Fruit fly (Drosophila melanogaster) whole organism, embryonic: ENCODE results near the gene mRpL13.

Source experiments
- Abd-B ChIP-seq: fragments of 200-800 bp; sonication (Bioruptor generic); optimal IDR thresholded peaks from 2 replicates; lab custom pipeline; 2018; ENCODE audit warnings: missing biosample characterization, mild to moderate bottlenecking, missing genetic modification characterization, moderate library complexity
- Antp ChIP-seq: fragments of 200-800 bp; sonication (Bioruptor generic); optimal IDR thresholded peaks from 3 replicates; lab custom pipeline; 2016; ENCODE audit warnings: missing biosample characterization, missing genetic modification characterization
- Atf6 ChIP-seq: fragments of 200-800 bp; sonication (Bioruptor generic); IDR thresholded peaks from 2 replicates; pipeline ENCODE4 v1.3.6; 2022; ENCODE audit warnings: missing biosample characterization, missing genetic modification characterization
- BtbVII ChIP-seq: fragments of 200-800 bp; sonication (Bioruptor generic); optimal IDR thresholded peaks from 3 replicates; lab custom pipeline; 2017; ENCODE audit warnings: missing biosample characterization, mild to moderate bottlenecking, missing genetic modification characterization
- CG10565 ChIP-seq: fragments of 200-800 bp; sonication (Bioruptor generic); optimal IDR thresholded peaks from 3 replicates; lab custom pipeline; 2016; ENCODE audit warnings: missing biosample characterization, mild to moderate bottlenecking, missing genetic modification characterization
- CG11560 ChIP-seq: fragments of 200-800 bp; sonication (Bioruptor generic); IDR thresholded peaks from 3 replicates; pipeline ENCODE4 v1.3.6; 2022; ENCODE audit warnings: missing biosample characterization, missing genetic modification characterization
- CG11696 ChIP-seq: fragments of 200-800 bp; sonication (Bioruptor generic); IDR thresholded peaks from 2 replicates; pipeline ENCODE4 v1.3.6; 2022; ENCODE audit warnings: missing biosample characterization, missing genetic modification characterization
- CG12744 ChIP-seq: fragments of 200-800 bp; sonication (Bioruptor generic); optimal IDR thresholded peaks from 2 replicates; lab custom pipeline; 2016; ENCODE audit warnings: missing biosample characterization, missing genetic modification characterization
- CG13287 ChIP-seq: fragments of 200-800 bp; sonication (Bioruptor generic); IDR thresholded peaks from 2 replicates; pipeline ENCODE4 v1.3.6; 2022; ENCODE audit warnings: missing biosample characterization, missing genetic modification characterization; ENCODE audit not compliant: partially characterized antibody
- CG13424 ChIP-seq: fragments of 200-800 bp; sonication (Bioruptor generic); optimal IDR thresholded peaks from 2 replicates; lab custom pipeline; 2019; ENCODE audit warnings: missing biosample characterization, mild to moderate bottlenecking, missing genetic modification characterization, moderate library complexity
- CG1602 ChIP-seq: fragments of 200-800 bp; sonication (Bioruptor generic); optimal IDR thresholded peaks from 3 replicates; lab custom pipeline; 2016; ENCODE audit warnings: missing biosample characterization, missing genetic modification characterization
- CG1647 ChIP-seq: fragments of 200-800 bp; sonication (Bioruptor generic); optimal IDR thresholded peaks from 3 replicates; lab custom pipeline; 2016; ENCODE audit warnings: missing biosample characterization, missing genetic modification characterization
- CG16779 ChIP-seq: fragments of 200-800 bp; sonication (Bioruptor generic); IDR thresholded peaks from 2 replicates; pipeline ENCODE4 v1.3.6; 2022; ENCODE audit warnings: missing biosample characterization, missing genetic modification characterization
- CG16815 ChIP-seq: fragments of 200-800 bp; sonication (Bioruptor generic); optimal IDR thresholded peaks from 3 replicates; lab custom pipeline; 2017; ENCODE audit warnings: missing biosample characterization, mild to moderate bottlenecking, missing genetic modification characterization
- CG17829 ChIP-seq: fragments of 200-800 bp; optimal IDR thresholded peaks from 2 replicates; lab custom pipeline; 2019; ENCODE audit warnings: missing biosample characterization, mild to moderate bottlenecking, missing genetic modification characterization, moderate library complexity
- CG1832 ChIP-seq: fragments of 200-800 bp; sonication (Bioruptor generic); optimal IDR thresholded peaks from 2 replicates; lab custom pipeline; 2017; ENCODE audit warnings: missing biosample characterization, mild to moderate bottlenecking, missing genetic modification characterization, inconsistent platforms
- CG3163 ChIP-seq: fragments of 200-800 bp; sonication (Bioruptor generic); optimal IDR thresholded peaks from 3 replicates; lab custom pipeline; 2016; ENCODE audit warnings: missing biosample characterization, missing genetic modification characterization
- CG33557 ChIP-seq: fragments of 200-800 bp; sonication (Bioruptor generic); optimal IDR thresholded peaks from 2 replicates; lab custom pipeline; 2019; ENCODE audit warnings: missing biosample characterization, mild to moderate bottlenecking, missing genetic modification characterization, moderate library complexity
- CG4820 ChIP-seq: fragments of 200-800 bp; sonication (Bioruptor generic); optimal IDR thresholded peaks from 3 replicates; lab custom pipeline; 2016; ENCODE audit warnings: missing biosample characterization, missing genetic modification characterization
- CG5953 ChIP-seq: fragments of 200-800 bp; sonication (Bioruptor generic); IDR thresholded peaks from 2 replicates; pipeline ENCODE4 v1.3.6; 2022; ENCODE audit warnings: missing biosample characterization, missing genetic modification characterization
- CG6175 ChIP-seq: fragments of 200-800 bp; sonication (Bioruptor generic); IDR thresholded peaks from 3 replicates; pipeline ENCODE4 v1.3.6; 2022; ENCODE audit warnings: missing biosample characterization, missing genetic modification characterization
- CG6683 ChIP-seq: fragments of 200-800 bp; sonication (Bioruptor generic); optimal IDR thresholded peaks from 2 replicates; lab custom pipeline; 2017; ENCODE audit warnings: missing biosample characterization, mild to moderate bottlenecking, missing genetic modification characterization, missing genetic modification reagents
- CG9437 ChIP-seq: fragments of 200-800 bp; sonication (Bioruptor generic); optimal IDR thresholded peaks from 2 replicates; lab custom pipeline; 2018; ENCODE audit warnings: missing biosample characterization, mild to moderate bottlenecking, missing genetic modification characterization
- CTCF ChIP-seq: fragments of 200-800 bp; sonication (Bioruptor generic); optimal IDR thresholded peaks from 2 replicates; lab custom pipeline; 2017; ENCODE audit warnings: missing biosample characterization, mild to moderate bottlenecking, missing genetic modification characterization, moderate library complexity
- Fer1 ChIP-seq: fragments of 200-800 bp; sonication (Bioruptor generic); optimal IDR thresholded peaks from 2 replicates; lab custom pipeline; 2017; ENCODE audit warnings: missing biosample characterization, mild to moderate bottlenecking, missing genetic modification characterization
- Gsc ChIP-seq: fragments of 200-800 bp; sonication (Bioruptor generic); IDR thresholded peaks from 2 replicates; pipeline ENCODE4 v1.3.6; 2022; ENCODE audit warnings: missing biosample characterization, missing genetic modification characterization
- Gug ChIP-seq: fragments of 200-800 bp; sonication (Bioruptor generic); IDR thresholded peaks from 4 replicates; pipeline ENCODE4 v1.3.6; 2022; ENCODE audit warnings: missing biosample characterization, missing genetic modification characterization
- Nf-YC ChIP-seq: fragments of 200-800 bp; optimal IDR thresholded peaks from 3 replicates; lab custom pipeline; 2019; ENCODE audit warnings: missing biosample characterization, mild to moderate bottlenecking, missing genetic modification characterization, moderate library complexity
- Ptx1 ChIP-seq: fragments of 200-800 bp; sonication (Bioruptor generic); IDR thresholded peaks from 2 replicates; pipeline ENCODE4 v1.3.6; 2022; ENCODE audit warnings: missing biosample characterization, missing genetic modification characterization
- Rx ChIP-seq: fragments of 200-800 bp; sonication (Bioruptor generic); IDR thresholded peaks from 2 replicates; pipeline ENCODE4 v1.3.6; 2022; ENCODE audit warnings: missing biosample characterization, missing genetic modification characterization
- Six4 ChIP-seq: fragments of 200-800 bp; sonication (Bioruptor generic); optimal IDR thresholded peaks from 2 replicates; lab custom pipeline; 2016; ENCODE audit warnings: missing biosample characterization, missing genetic modification characterization
- danr ChIP-seq: fragments of 200-800 bp; sonication (Bioruptor generic); IDR thresholded peaks from 2 replicates; pipeline ENCODE4 v1.3.6; 2022; ENCODE audit warnings: missing biosample characterization, missing genetic modification characterization
- fd3F ChIP-seq: fragments of 200-800 bp; sonication (Bioruptor generic); optimal IDR thresholded peaks from 2 replicates; lab custom pipeline; 2018; ENCODE audit warnings: missing biosample characterization, mild to moderate bottlenecking, missing genetic modification characterization, moderate library complexity
- fu2 ChIP-seq: fragments of 200-800 bp; sonication (Bioruptor generic); optimal IDR thresholded peaks from 2 replicates; lab custom pipeline; 2016; ENCODE audit warnings: missing biosample characterization, missing genetic modification characterization
- gcm2 ChIP-seq: fragments of 200-800 bp; sonication (Bioruptor generic); optimal IDR thresholded peaks from 2 replicates; lab custom pipeline; 2016; ENCODE audit warnings: missing biosample characterization, missing genetic modification characterization
- gsb-n ChIP-seq: fragments of 200-800 bp; sonication (Bioruptor generic); optimal IDR thresholded peaks from 3 replicates; lab custom pipeline; 2018; ENCODE audit warnings: missing biosample characterization, mild to moderate bottlenecking, missing genetic modification characterization
- ind ChIP-seq: fragments of 200-800 bp; sonication (Bioruptor generic); optimal IDR thresholded peaks from 3 replicates; lab custom pipeline; 2016; ENCODE audit warnings: missing biosample characterization, missing genetic modification characterization
- ken ChIP-seq: fragments of 200-800 bp; sonication (Bioruptor generic); IDR thresholded peaks from 3 replicates; pipeline ENCODE4 v1.3.6; 2022; ENCODE audit warnings: missing biosample characterization, missing genetic modification characterization
- kni ChIP-seq: fragments of 200-800 bp; sonication (Bioruptor generic); optimal IDR thresholded peaks from 3 replicates; lab custom pipeline; 2017; ENCODE audit warnings: mild to moderate bottlenecking, missing biosample characterization, missing genetic modification reagents, missing genetic modification characterization
- mam ChIP-seq: fragments of 200-800 bp; sonication (Bioruptor generic); optimal IDR thresholded peaks from 3 replicates; lab custom pipeline; 2016; ENCODE audit warnings: missing biosample characterization, missing genetic modification characterization
- org-1 ChIP-seq: fragments of 200-800 bp; sonication (Bioruptor generic); optimal IDR thresholded peaks from 2 replicates; lab custom pipeline; 2017; ENCODE audit warnings: missing biosample characterization, missing genetic modification characterization
- pros ChIP-seq: fragments of 200-800 bp; sonication (Bioruptor generic); optimal IDR thresholded peaks from 3 replicates; lab custom pipeline; 2019; ENCODE audit warnings: missing biosample characterization, mild to moderate bottlenecking, missing genetic modification characterization, moderate library complexity
- pzg ChIP-seq: fragments of 200-800 bp; sonication (Bioruptor generic); optimal IDR thresholded peaks from 3 replicates; lab custom pipeline; 2018; ENCODE audit warnings: missing biosample characterization, mild to moderate bottlenecking, missing genetic modification characterization, moderate library complexity
- tgo ChIP-seq: fragments of 200-800 bp; sonication (Bioruptor generic); IDR thresholded peaks from 3 replicates; pipeline ENCODE4 v1.3.6; 2022; ENCODE audit warnings: missing biosample characterization, missing genetic modification characterization
- tll ChIP-seq, 2 experiments: fragments of 200-800 bp in 1 of 2; fragments of >200 bp in 1 of 2; sonication (Bioruptor generic) in 1 of 2; optimal IDR thresholded peaks; 2 replicates each; lab custom pipeline; 2017 to 2019; ENCODE audit warnings: missing biosample characterization in 2 of 2, missing genetic modification characterization in 2 of 2, mild to moderate bottlenecking in 1 of 2, moderate library complexity in 1 of 2
- tna ChIP-seq: fragments of 200-800 bp; sonication (Bioruptor generic); IDR thresholded peaks from 2 replicates; pipeline ENCODE4 v1.3.6; 2022; ENCODE audit warnings: missing biosample characterization, missing genetic modification characterization; ENCODE audit not compliant: partially characterized antibody
- tup ChIP-seq: fragments of 200-800 bp; sonication (Bioruptor generic); optimal IDR thresholded peaks from 2 replicates; lab custom pipeline; 2016; ENCODE audit warnings: missing biosample characterization, mild to moderate bottlenecking, missing genetic modification characterization, moderate library complexity
- twi ChIP-seq: fragments of 200-800 bp; optimal IDR thresholded peaks from 2 replicates; lab custom pipeline; 2019; ENCODE audit warnings: missing biosample characterization, mild to moderate bottlenecking, missing genetic modification characterization, moderate library complexity
- tx ChIP-seq: fragments of 200-800 bp; sonication (Bioruptor generic); optimal IDR thresholded peaks from 2 replicates; lab custom pipeline; 2016; ENCODE audit warnings: missing biosample characterization, missing genetic modification characterization
- vnd ChIP-seq: fragments of 200-800 bp; sonication (Bioruptor generic); IDR thresholded peaks from 3 replicates; pipeline ENCODE4 v1.3.6; 2022; ENCODE audit warnings: missing biosample characterization, missing genetic modification characterization; ENCODE audit not compliant: partially characterized antibody
- wor ChIP-seq: fragments of 200-800 bp; sonication (Bioruptor generic); IDR thresholded peaks from 2 replicates; pipeline ENCODE4 v1.3.6; 2022; ENCODE audit warnings: missing biosample characterization, missing genetic modification characterization
- zfh1 ChIP-seq: fragments of 200-800 bp; sonication (Bioruptor generic); IDR thresholded peaks from 3 replicates; pipeline ENCODE4 v1.3.6; 2022; ENCODE audit warnings: missing biosample characterization, missing genetic modification characterization

Gene mRpL13

DNA sequence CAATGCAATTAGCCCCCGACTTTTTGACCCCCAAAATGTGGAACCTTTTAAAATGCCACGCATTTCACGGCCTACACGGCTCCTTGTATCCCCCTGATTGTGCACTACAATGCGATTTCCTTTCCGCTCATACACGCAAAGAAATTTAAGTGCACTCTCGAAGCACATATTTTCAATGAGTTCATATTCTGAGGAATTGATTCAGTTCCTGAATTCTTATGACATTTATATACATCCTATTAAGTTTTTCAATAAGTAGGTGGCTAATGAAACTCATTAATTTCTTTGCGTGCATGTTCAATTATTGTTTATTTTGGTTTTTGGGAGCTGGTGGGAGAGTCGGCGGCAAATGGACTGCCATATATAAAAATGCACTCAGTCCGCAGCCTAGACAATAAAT lies 40.2 kb upstream of the mRpL13 start (continued):
- peak; percentile 49; the same call in 1 of the 2 replicates for TF ChIP-seq Rx (GFP tag; lab: Robert Waterston, UW)
- TF ChIP-seq CG3163 (GFP tag; lab: Kevin White, UChicago), result no peak
- peak; percentile 85 for TF ChIP-seq gsb-n
- peak; percentile 37; the same call in 1 of the 3 replicates for TF ChIP-seq tgo
- TF ChIP-seq CG13287 (GFP tag; lab: Robert Waterston, UW), result no peak
- 0 out of 2 replicates have a peak, but pooled peaks have one; percentile 29 for TF ChIP-seq CG5953 (GFP tag; lab: Robert Waterston, UW)
- no peak for TF ChIP-seq CG1832
- TF ChIP-seq Ptx1, result peak; percentile 52; the same call in 1 of the 2 replicates
- TF ChIP-seq fd3F (GFP tag; lab: Kevin White, UChicago), result no peak
- TF ChIP-seq CG6175 (GFP tag; lab: Robert Waterston, UW), result no peak
- no peak for TF ChIP-seq danr
- TF ChIP-seq CTCF (GFP tag; lab: Kevin White, UChicago), result peak; percentile 12
- TF ChIP-seq pzg, result no peak
- peak; percentile 70 for TF ChIP-seq CG16815 (GFP tag; lab: Kevin White, UChicago)
- peak; percentile 60; the same call in 1 of the 3 replicates for TF ChIP-seq ken (GFP tag; lab: Robert Waterston, UW)
- TF ChIP-seq tup (GFP tag; lab: Kevin White, UChicago), result peak; percentile 81
- no peak for TF ChIP-seq pros (GFP tag; lab: Kevin White, UChicago)
- TF ChIP-seq Gsc (GFP tag; lab: Robert Waterston, UW), result peak; percentile 45; the same call in 1 of the 2 replicates
- TF ChIP-seq org-1, result peak; percentile 19
- peak; percentile 44 for TF ChIP-seq twi (tag; lab: Kevin White, UChicago)
- no peak; the same call in 1 of the 2 replicates for TF ChIP-seq wor
- peak; percentile 76 for TF ChIP-seq CG33557 (GFP tag; lab: Kevin White, UChicago)
- peak; percentile 34 for TF ChIP-seq Abd-B (GFP tag; lab: Kevin White, UChicago)
- no peak for TF ChIP-seq Nf-YC (tag; lab: Kevin White, UChicago)
- TF ChIP-seq Atf6 (GFP tag; lab: Robert Waterston, UW), result no peak
- TF ChIP-seq CG1647 (GFP tag; lab: Kevin White, UChicago), result no peak
- TF ChIP-seq CG6683 (GFP tag; lab: Kevin White, UChicago), result no peak
- TF ChIP-seq Gug (GFP tag; lab: Robert Waterston, UW), result peak; percentile 59; the same call in 2 of the 4 replicates
- TF ChIP-seq fu2, result no peak
- TF ChIP-seq Six4 (GFP tag; lab: Kevin White, UChicago), result peak; percentile 66
- no peak for TF ChIP-seq CG12744 (GFP tag; lab: Kevin White, UChicago)
- TF ChIP-seq gcm2 (GFP tag; lab: Kevin White, UChicago), result no peak
- peak; percentile 82 for TF ChIP-seq CG17829 (tag; lab: Kevin White, UChicago)
- TF ChIP-seq tx (GFP tag; lab: Kevin White, UChicago), result peak; percentile 5
- TF ChIP-seq CG16779, result no peak
- peak; percentile 25 for TF ChIP-seq mam (GFP tag; lab: Kevin White, UChicago)
- TF ChIP-seq CG10565 (GFP tag; lab: Kevin White, UChicago), result peak; percentile 7
- no peak for TF ChIP-seq CG11560 (tag; lab: Robert Waterston, UW)
- TF ChIP-seq CG9437 (GFP tag; lab: Kevin White, UChicago), result peak; percentile 20
- TF ChIP-seq zfh1 (GFP tag; lab: Robert Waterston, UW), result peak; percentile 82
- TF ChIP-seq CG11696 (GFP tag; lab: Robert Waterston, UW), result 0 out of 2 replicates have a peak, but pooled peaks have one; percentile 47
- TF ChIP-seq tna (GFP tag; lab: Robert Waterston, UW), result no peak
- TF ChIP-seq ind (GFP tag; lab: Kevin White, UChicago), result peak; percentile 54
- TF ChIP-seq CG1602 (GFP tag; lab: Kevin White, UChicago), result peak; percentile 60
- TF ChIP-seq Antp (GFP tag; lab: Kevin White, UChicago), result peak; percentile 51
- TF ChIP-seq BtbVII (GFP tag; lab: Kevin White, UChicago), result no peak
- no peak for TF ChIP-seq Fer1 (GFP tag; lab: Kevin White, UChicago)
- peak; percentile 72 for TF ChIP-seq CG4820 (GFP tag; lab: Kevin White, UChicago)
- TF ChIP-seq kni (GFP tag; lab: Kevin White, UChicago), result no peak
- TF ChIP-seq CG13424, result peak; percentile 75
- no peak for TF ChIP-seq tll (GFP tag; optimal IDR thresholded peaks at IDR 0.05; lab: Kevin White, UChicago)
- no peak for TF ChIP-seq vnd (GFP tag; lab: Robert Waterston, UW)
